Worm (Caenorhabditis elegans) whole organism, L2 larva: ENCODE measurements around the gene F40G9.6.

Experiments
- C34F6.9 ChIP-seq: fragments of 150-350 bp; optimal IDR thresholded peaks from 2 replicates; lab custom pipeline; 2014; ENCODE audit warnings: missing biosample characterization, missing genetic modification characterization
- Y55F3AM.14 ChIP-seq: fragments of 200-800 bp; sonication (Bioruptor generic); optimal IDR thresholded peaks from 2 replicates; lab custom pipeline; 2018; ENCODE audit warnings: mild to moderate bottlenecking, missing genetic modification characterization, missing compliant biosample characterization
- aly-2 ChIP-seq: fragments of 150-350 bp; optimal IDR thresholded peaks from 2 replicates; lab custom pipeline; 2014; ENCODE audit warnings: missing biosample characterization, missing genetic modification characterization
- ceh-82 ChIP-seq: fragments of 150-350 bp; optimal IDR thresholded peaks from 2 replicates; lab custom pipeline; 2014; ENCODE audit warnings: missing biosample characterization, missing genetic modification characterization
- crh-2 ChIP-seq: sonication (generic microtip); optimal IDR thresholded peaks from 2 replicates; lab custom pipeline; 2017; ENCODE audit warnings: missing biosample characterization, missing genetic modification characterization
- egl-27 ChIP-seq: sonication (generic microtip); optimal IDR thresholded peaks from 3 replicates; lab custom pipeline; 2017; ENCODE audit warnings: missing biosample characterization, missing genetic modification reagents, missing genetic modification characterization
- elt-1 ChIP-seq: fragments of 150-350 bp; optimal IDR thresholded peaks from 2 replicates; lab custom pipeline; 2014; ENCODE audit warnings: missing biosample characterization, missing genetic modification characterization
- elt-3 ChIP-seq: sonication (generic microtip); optimal IDR thresholded peaks from 2 replicates; lab custom pipeline; 2017; ENCODE audit warnings: missing biosample characterization, missing genetic modification characterization
- fos-1 ChIP-seq: fragments of 150-350 bp; optimal IDR thresholded peaks from 2 replicates; lab custom pipeline; 2014; ENCODE audit warnings: missing biosample characterization, missing genetic modification characterization
- gmeb-1 ChIP-seq: fragments of 150-350 bp; optimal IDR thresholded peaks from 2 replicates; lab custom pipeline; 2014; ENCODE audit warnings: missing biosample characterization, missing genetic modification characterization
- lin-11 ChIP-seq: fragments of 150-350 bp; sonication (generic microtip); optimal IDR thresholded peaks from 2 replicates; lab custom pipeline; 2014; ENCODE audit warnings: missing biosample characterization, missing genetic modification characterization, inconsistent platforms, mixed read lengths
- lin-39 ChIP-seq: fragments of 150-350 bp; optimal IDR thresholded peaks from 2 replicates; lab custom pipeline; 2014; ENCODE audit warnings: missing biosample characterization, missing genetic modification reagents, missing genetic modification characterization
- mab-5 ChIP-seq: fragments of 150-350 bp; optimal IDR thresholded peaks from 2 replicates; lab custom pipeline; 2014; ENCODE audit warnings: missing biosample characterization, missing genetic modification characterization
- mbf-1 ChIP-seq: sonication (generic microtip); optimal IDR thresholded peaks from 2 replicates; lab custom pipeline; 2017; ENCODE audit warnings: missing biosample characterization, missing genetic modification characterization
- mdl-1 ChIP-seq, 2 experiments: fragments of 150-350 bp in 1 of 2; sonication (generic microtip) in 1 of 2; optimal IDR thresholded peaks; 2 replicates each; lab custom pipeline; 2017; ENCODE audit warnings: missing biosample characterization in 2 of 2, missing genetic modification characterization in 2 of 2
- nhr-10 ChIP-seq: sonication (generic microtip); optimal IDR thresholded peaks from 2 replicates; lab custom pipeline; 2017; ENCODE audit warnings: missing biosample characterization, missing genetic modification characterization
- nhr-129 ChIP-seq: fragments of 150-350 bp; optimal IDR thresholded peaks from 2 replicates; lab custom pipeline; 2014; ENCODE audit warnings: missing biosample characterization, missing genetic modification characterization
- nhr-21 ChIP-seq: fragments of 150-350 bp; optimal IDR thresholded peaks from 2 replicates; lab custom pipeline; 2014; ENCODE audit warnings: missing biosample characterization, missing genetic modification characterization
- nhr-23 ChIP-seq: fragments of 150-350 bp; optimal IDR thresholded peaks from 2 replicates; lab custom pipeline; 2014; ENCODE audit warnings: missing biosample characterization, missing genetic modification reagents, missing genetic modification characterization
- nhr-237 ChIP-seq: fragments of 150-350 bp; optimal IDR thresholded peaks from 2 replicates; lab custom pipeline; 2014; ENCODE audit warnings: missing biosample characterization, missing genetic modification characterization
- nhr-25 ChIP-seq: fragments of 150-350 bp; sonication (generic microtip); optimal IDR thresholded peaks from 3 replicates; lab custom pipeline; 2014; ENCODE audit warnings: missing biosample characterization, missing genetic modification characterization
- nhr-6 ChIP-seq: fragments of 150-350 bp; optimal IDR thresholded peaks from 2 replicates; lab custom pipeline; 2014; ENCODE audit warnings: missing biosample characterization, missing genetic modification characterization
- peb-1 ChIP-seq: fragments of 150-350 bp; optimal IDR thresholded peaks from 2 replicates; lab custom pipeline; 2014; ENCODE audit warnings: missing biosample characterization, missing genetic modification characterization
- skn-1 ChIP-seq: sonication (generic microtip); optimal IDR thresholded peaks from 2 replicates; lab custom pipeline; 2017; ENCODE audit warnings: missing biosample characterization, missing genetic modification characterization
- sma-3 ChIP-seq: sonication (generic microtip); optimal IDR thresholded peaks from 2 replicates; lab custom pipeline; 2016; ENCODE audit warnings: missing genetic modification reagents, missing genetic modification characterization, missing compliant biosample characterization
- sma-9 ChIP-seq, 2 experiments: fragments of 150-350 bp in 1 of 2; sonication (generic microtip) in 1 of 2; optimal IDR thresholded peaks; 2 replicates each; lab custom pipeline; 2014 to 2016; ENCODE audit warnings: missing genetic modification characterization in 2 of 2, mild to moderate bottlenecking in 1 of 2, missing biosample characterization in 1 of 2, missing compliant biosample characterization in 1 of 2, missing genetic modification reagents in 1 of 2, moderate library complexity in 1 of 2
- snpc-4 ChIP-seq: fragments of 150-350 bp; optimal IDR thresholded peaks from 2 replicates; lab custom pipeline; 2014; ENCODE audit warnings: missing biosample characterization, missing genetic modification characterization
- unc-39 ChIP-seq: fragments of 150-350 bp; optimal IDR thresholded peaks from 2 replicates; lab custom pipeline; 2014; ENCODE audit warnings: missing biosample characterization, missing genetic modification characterization
- unc-55 ChIP-seq: fragments of 150-350 bp; sonication (generic microtip); optimal IDR thresholded peaks from 3 replicates; lab custom pipeline; 2014; ENCODE audit warnings: missing biosample characterization, missing genetic modification reagents, missing genetic modification characterization
- zag-1 ChIP-seq: fragments of 150-350 bp; optimal IDR thresholded peaks from 2 replicates; lab custom pipeline; 2014; ENCODE audit warnings: missing biosample characterization, missing genetic modification characterization
- ztf-4 ChIP-seq: fragments of 150-350 bp; optimal IDR thresholded peaks from 2 replicates; lab custom pipeline; 2014; ENCODE audit warnings: missing biosample characterization, missing genetic modification characterization

Gene F40G9.6

ce11 chrIII:145078-145477 lies 34.3 kb upstream of the F40G9.6 start, which contains the start of the genes T17A3.12 and fbxb-83:
TSS of gene T17A3.12 (minus strand) at chrIII:145178.
TSS of gene fbxb-83 (minus strand) at chrIII:145211.
- TF ChIP-seq Y55F3AM.14 (GFP tag; lab: Kevin White, UChicago), result no peak
- TF ChIP-seq nhr-237, result no peak
- TF ChIP-seq mbf-1, result no peak
- no peak for TF ChIP-seq mab-5 (tag; lab: Kevin White, UChicago)
- TF ChIP-seq zag-1 (tag; lab: Kevin White, UChicago), result no peak
- no peak for TF ChIP-seq unc-39 (tag; lab: Kevin White, UChicago)
- no peak for TF ChIP-seq nhr-129 (tag; lab: Kevin White, UChicago)
- TF ChIP-seq nhr-21 (tag; lab: Kevin White, UChicago), result no peak
- TF ChIP-seq nhr-25 (tag; lab: Kevin White, UChicago), result no peak

- TF ChIP-seq crh-2 (tag; lab: Kevin White, UChicago) (no peak), nhr-25 (tag; lab: Kevin White, UChicago) (no peak), mdl-1 (tag; optimal IDR thresholded peaks at IDR 0.05; lab: Kevin White, UChicago) (no peak), mbf-1 (no peak), lin-39 (no peak), ztf-4 (tag; lab: Kevin White, UChicago) (no peak), peb-1 (no peak)
These were observed 33.0 kb upstream of the F40G9.6 start, which contains the start of gene fbxb-84 for ce11 chrIII:146369-146768. TSS of gene fbxb-84 (minus strand) at chrIII:146469.

ce11 chrIII:147570-148076 lies 31.7 kb upstream of the F40G9.6 start, which contains the start of gene sqst-5:
TSS of gene sqst-5 (minus strand) at chrIII:147620.
- TF ChIP-seq Y55F3AM.14 (GFP tag; lab: Kevin White, UChicago) (no peak), gmeb-1 (peak; percentile 4), nhr-6 (tag; lab: Kevin White, UChicago) (no peak), unc-55 (GFP tag; lab: Kevin White, UChicago) (no peak), nhr-23 (tag; lab: Kevin White, UChicago) (no peak), fos-1 (tag; lab: Kevin White, UChicago) (peak; percentile 65), lin-11 (no peak)
- TF ChIP-seq, all 48 proteins: peak for 2

- TF ChIP-seq peb-1, result no peak
- no peak for TF ChIP-seq egl-27 (tag; lab: Kevin White, UChicago)
- TF ChIP-seq crh-2 (tag; lab: Kevin White, UChicago), result no peak
- TF ChIP-seq unc-55 (GFP tag; lab: Kevin White, UChicago), result no peak
- TF ChIP-seq sma-3 (GFP tag; lab: Kevin White, UChicago), result no peak
These were observed 30.2 kb upstream of the F40G9.6 start for ce11 chrIII:149132-149531.

- TF ChIP-seq sma-3 (GFP tag; lab: Kevin White, UChicago), result no peak
- no peak for TF ChIP-seq ceh-82
- TF ChIP-seq aly-2 (tag; lab: Kevin White, UChicago), result no peak
- no peak for TF ChIP-seq peb-1
These were observed 28.3 kb upstream of the F40G9.6 start for ce11 chrIII:151084-151483.

- TF ChIP-seq mdl-1 (tag; optimal IDR thresholded peaks at IDR 0.05; lab: Kevin White, UChicago) (no peak), C34F6.9 (tag; lab: Kevin White, UChicago) (no peak), sma-9 (GFP tag; optimal IDR thresholded peaks at IDR 0.05; lab: Kevin White, UChicago) (peak; percentile 72), sma-9 (tag; optimal IDR thresholded peaks at IDR 0.05; lab: Kevin White, UChicago) (no peak), nhr-10 (no peak), lin-11 (no peak), egl-27 (tag; lab: Kevin White, UChicago) (peak; percentile 55), elt-3 (tag; lab: Kevin White, UChicago) (no peak), gmeb-1 (peak; percentile 61), sma-3 (GFP tag; lab: Kevin White, UChicago) (peak; percentile 17), snpc-4 (no peak), elt-1 (tag; lab: Kevin White, UChicago) (no peak), crh-2 (tag; lab: Kevin White, UChicago) (peak; percentile 71), ceh-82 (no peak), fos-1 (tag; lab: Kevin White, UChicago) (peak; percentile 100), skn-1 (tag; lab: Kevin White, UChicago) (peak; percentile 34), unc-39 (tag; lab: Kevin White, UChicago) (no peak), nhr-6 (tag; lab: Kevin White, UChicago) (no peak)
These were observed 25.2 kb upstream of the F40G9.6 start for ce11 chrIII:154168-154567.
